Worm (Caenorhabditis elegans) whole organism, early embryonic: ENCODE measurements around the gene dhs-18.

Source experiments
- B0310.2 ChIP-seq: sonication (generic microtip); optimal IDR thresholded peaks from 2 replicates; lab custom pipeline; 2016; ENCODE audit warnings: mild to moderate bottlenecking, missing genetic modification characterization, missing compliant biosample characterization
- F13C5.2 ChIP-seq: sonication (generic microtip); optimal IDR thresholded peaks from 2 replicates; lab custom pipeline; 2017; ENCODE audit warnings: mild to moderate bottlenecking, missing genetic modification characterization, inconsistent platforms, missing compliant biosample characterization
- aly-1 ChIP-seq: sonication (generic microtip); optimal IDR thresholded peaks from 2 replicates; lab custom pipeline; 2016; ENCODE audit warnings: missing genetic modification characterization, missing compliant biosample characterization
- ama-1 ChIP-seq: fragments of 150-350 bp; optimal IDR thresholded peaks from 2 replicates; lab custom pipeline; 2014
- ceh-13 ChIP-seq: fragments of 200-800 bp; sonication (Bioruptor generic); optimal IDR thresholded peaks from 2 replicates; lab custom pipeline; 2018; ENCODE audit warnings: mild to moderate bottlenecking, missing genetic modification characterization, missing compliant biosample characterization
- ceh-36 ChIP-seq: sonication (generic microtip); optimal IDR thresholded peaks from 2 replicates; lab custom pipeline; 2016; ENCODE audit warnings: missing genetic modification characterization, inconsistent platforms, missing compliant biosample characterization
- ets-7 ChIP-seq: sonication (generic microtip); optimal IDR thresholded peaks from 2 replicates; lab custom pipeline; 2016; ENCODE audit warnings: missing genotype, missing genetic modification characterization, missing compliant biosample characterization
- flt-1 ChIP-seq: fragments of 200-800 bp; sonication (Bioruptor generic); IDR thresholded peaks from 2 replicates; pipeline ENCODE4 v1.3.6; 2022; ENCODE audit warnings: missing genetic modification characterization, missing compliant biosample characterization
- hmbx-1 ChIP-seq: sonication (generic microtip); optimal IDR thresholded peaks from 2 replicates; lab custom pipeline; 2016; ENCODE audit warnings: mild to moderate bottlenecking, missing genetic modification characterization, missing compliant biosample characterization
- hmg-4 ChIP-seq: fragments of 200-800 bp; sonication (Bioruptor generic); optimal IDR thresholded peaks from 2 replicates; lab custom pipeline; 2018; ENCODE audit warnings: mild to moderate bottlenecking, missing genetic modification characterization, missing compliant biosample characterization
- hnd-1 ChIP-seq: sonication (generic microtip); optimal IDR thresholded peaks from 2 replicates; lab custom pipeline; 2016; ENCODE audit warnings: missing genetic modification characterization, missing compliant biosample characterization
- pes-1 ChIP-seq: fragments of 200-800 bp; sonication (Bioruptor generic); IDR thresholded peaks from 2 replicates; pipeline ENCODE4 v1.3.6; 2022; ENCODE audit warnings: missing genetic modification reagents, missing genetic modification characterization, missing compliant biosample characterization
- scrt-1 ChIP-seq: fragments of 200-800 bp; sonication (Bioruptor generic); IDR thresholded peaks from 2 replicates; pipeline ENCODE4 v1.3.6; 2022; ENCODE audit warnings: missing genetic modification characterization, missing compliant biosample characterization
- sea-1 ChIP-seq: fragments of 200-800 bp; sonication (Bioruptor generic); conservative IDR thresholded peaks from 2 replicates; pipeline ENCODE4 v1.3.6; 2022; ENCODE audit warnings: missing genetic modification characterization, missing compliant biosample characterization
- tbx-11 ChIP-seq: fragments of 200-800 bp; sonication (Bioruptor generic); IDR thresholded peaks from 2 replicates; pipeline ENCODE4 v1.3.6; 2022; ENCODE audit warnings: missing genetic modification characterization, missing compliant biosample characterization
- tbx-37 ChIP-seq: fragments of 200-800 bp; sonication (Bioruptor generic); conservative IDR thresholded peaks from 2 replicates; pipeline ENCODE4 v1.3.6; 2022; ENCODE audit warnings: missing genetic modification reagents, missing genetic modification characterization, missing compliant biosample characterization
- tra-4 ChIP-seq: sonication (generic microtip); optimal IDR thresholded peaks from 2 replicates; lab custom pipeline; 2017; ENCODE audit warnings: missing genetic modification characterization, missing compliant biosample characterization

Gene dhs-18

DNA sequence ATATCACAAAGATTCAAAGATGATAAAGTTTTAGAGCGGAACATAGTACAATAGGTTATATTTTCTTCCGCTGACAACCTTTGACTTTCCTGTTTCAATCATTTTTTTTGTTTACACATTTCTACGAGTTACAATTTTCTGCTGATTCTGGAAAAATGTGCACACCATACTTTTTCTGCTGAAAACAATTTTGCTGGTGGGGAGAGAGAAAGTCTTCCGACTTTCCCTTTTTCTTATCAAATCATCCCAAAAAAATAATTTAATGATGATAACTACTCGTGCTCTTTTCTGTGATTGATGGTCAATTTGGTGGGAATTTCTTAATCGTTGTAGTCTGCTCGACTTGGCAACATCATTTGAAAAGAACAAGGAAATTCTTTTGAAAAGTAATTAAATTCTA, 39.0 kb downstream of the dhs-18 start:
- TF ChIP-seq hnd-1 (tag; lab: Kevin White, UChicago), result no peak
- no peak for TF ChIP-seq pes-1 (GFP tag; lab: Robert Waterston, UW)
- TF ChIP-seq flt-1, result no peak
- TF ChIP-seq ets-7, result no peak
- no peak for TF ChIP-seq scrt-1 (GFP tag; lab: Robert Waterston, UW)
- no peak for TF ChIP-seq hmbx-1 (tag; lab: Kevin White, UChicago)
- no peak for TF ChIP-seq tra-4
- TF ChIP-seq sea-1 (GFP tag; lab: Robert Waterston, UW), result no peak
- TF ChIP-seq tbx-37 (GFP tag; lab: Robert Waterston, UW), result no peak
- TF ChIP-seq B0310.2 (tag; lab: Kevin White, UChicago), result no peak
- no peak for TF ChIP-seq ama-1 (lab: Kevin White, UChicago)
- no peak for TF ChIP-seq F13C5.2
- TF ChIP-seq hmg-4, result no peak
- no peak for TF ChIP-seq ceh-36 (tag; lab: Kevin White, UChicago)
- no peak for TF ChIP-seq aly-1 (tag; lab: Kevin White, UChicago)
- TF ChIP-seq ceh-13 (GFP tag; lab: Kevin White, UChicago), result no peak
- TF ChIP-seq tbx-11, result no peak

ce11 chrV:11004094-11004493, 42.5 kb downstream of the dhs-18 start:
- TF ChIP-seq flt-1, result no peak
- TF ChIP-seq F13C5.2, result no peak
- TF ChIP-seq ets-7, result no peak
- no peak for TF ChIP-seq ama-1 (lab: Kevin White, UChicago)
- TF ChIP-seq ceh-13 (GFP tag; lab: Kevin White, UChicago), result no peak

ce11 chrV:11002434-11002833, 44.2 kb downstream of the dhs-18 start, which contains the start of gene F53B7.4:
F53B7.4 (minus strand) TSS chrV:11002534.
- TF ChIP-seq ceh-36 (tag; lab: Kevin White, UChicago), result no peak
- TF ChIP-seq hmbx-1 (tag; lab: Kevin White, UChicago), result no peak
- TF ChIP-seq sea-1 (GFP tag; lab: Robert Waterston, UW), result no peak

DNA sequence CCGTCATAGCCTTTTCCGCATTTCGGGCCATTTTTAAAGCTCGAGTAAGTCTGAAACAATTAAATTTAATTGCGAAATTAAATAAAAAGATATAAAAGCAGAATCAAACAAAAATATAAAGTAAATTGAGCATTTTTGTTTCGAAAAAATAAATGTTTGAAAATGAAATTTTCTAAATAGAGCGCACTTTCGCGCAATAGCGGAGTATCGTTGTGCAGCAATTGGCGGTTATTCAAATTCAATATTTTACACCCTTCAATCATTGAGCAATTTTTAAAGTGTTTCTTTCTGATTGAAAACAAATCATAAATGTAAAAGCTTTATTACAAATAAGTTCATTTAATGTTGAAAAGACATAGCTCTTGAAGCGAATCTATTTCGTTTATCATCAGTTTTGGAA, 46.0 kb downstream of the dhs-18 start, which contains the start of gene isy-1:
TSS of gene isy-1 (minus strand) at position 50 of the 400 bp plus-strand sequence.
- TF ChIP-seq flt-1, result no peak
- peak; percentile 23 for TF ChIP-seq F13C5.2
- no peak for TF ChIP-seq hmg-4

- TF ChIP-seq sea-1 (GFP tag; lab: Robert Waterston, UW) (no peak), aly-1 (tag; lab: Kevin White, UChicago) (no peak), flt-1 (no peak), hnd-1 (tag; lab: Kevin White, UChicago) (no peak), B0310.2 (tag; lab: Kevin White, UChicago) (no peak), ceh-13 (GFP tag; lab: Kevin White, UChicago) (no peak), pes-1 (GFP tag; lab: Robert Waterston, UW) (no peak), hmg-4 (no peak), scrt-1 (GFP tag; lab: Robert Waterston, UW) (no peak), ama-1 (lab: Kevin White, UChicago) (no peak), F13C5.2 (no peak), tra-4 (no peak), hmbx-1 (tag; lab: Kevin White, UChicago) (no peak), ets-7 (no peak)
Observed at ce11 chrV:10998797-10999196, 47.8 kb downstream of the dhs-18 start, which contains the start of gene F53B7.7. F53B7.7 (plus strand) TSS chrV:10999097.
